Worm (Caenorhabditis elegans) whole organism, L1 larva: ENCODE data around the gene eri-3.
A peak's percentile ranks its signal among the peaks of the same experiment; 100 is the strongest.

ENCODE experiments used
- aly-2 ChIP-seq: fragments of 150-350 bp; optimal IDR thresholded peaks from 2 replicates; lab custom pipeline; 2014; ENCODE audit warnings: missing biosample characterization, missing genetic modification characterization
- ama-1 ChIP-seq: fragments of 150-350 bp; optimal IDR thresholded peaks from 2 replicates; lab custom pipeline; 2014
- elt-2 ChIP-seq: sonication (generic microtip); optimal IDR thresholded peaks from 2 replicates; lab custom pipeline; 2016; ENCODE audit warnings: missing genetic modification characterization, mild to moderate bottlenecking, inconsistent platforms, missing compliant biosample characterization, missing genetic modification reagents
- hlh-4 ChIP-seq: sonication (generic microtip); optimal IDR thresholded peaks from 2 replicates; lab custom pipeline; 2016; ENCODE audit warnings: mild to moderate bottlenecking, missing genetic modification characterization, missing compliant biosample characterization
- hpl-2 ChIP-seq: fragments of 150-350 bp; optimal IDR thresholded peaks from 2 replicates; lab custom pipeline; 2014; ENCODE audit warnings: missing biosample characterization, missing genetic modification reagents, missing genetic modification characterization
- irx-1 ChIP-seq: sonication (generic microtip); optimal IDR thresholded peaks from 2 replicates; lab custom pipeline; 2016; ENCODE audit warnings: missing genetic modification characterization, missing compliant biosample characterization
- mdl-1 ChIP-seq, 2 experiments: fragments of 150-350 bp; optimal IDR thresholded peaks; 2 replicates each; lab custom pipeline; 2014 to 2017; ENCODE audit warnings: missing biosample characterization in 2 of 2, missing genetic modification characterization in 2 of 2, inconsistent platforms in 1 of 2
- nhr-76 ChIP-seq: sonication (generic microtip); optimal IDR thresholded peaks from 2 replicates; lab custom pipeline; 2017; ENCODE audit warnings: missing biosample characterization, missing genetic modification characterization
- nhr-90 ChIP-seq: sonication (generic microtip); optimal IDR thresholded peaks from 2 replicates; lab custom pipeline; 2016; ENCODE audit warnings: mild to moderate bottlenecking, missing genetic modification characterization, missing compliant biosample characterization; ENCODE audit not compliant: poor library complexity
- pax-3 ChIP-seq: fragments of 200-800 bp; sonication (Bioruptor generic); optimal IDR thresholded peaks from 2 replicates; lab custom pipeline; 2018; ENCODE audit warnings: mild to moderate bottlenecking, missing genetic modification characterization, moderate library complexity, missing compliant biosample characterization
- pqm-1 ChIP-seq: sonication (generic microtip); optimal IDR thresholded peaks from 3 replicates; lab custom pipeline; 2017; ENCODE audit warnings: missing biosample characterization, missing genetic modification characterization

- TF ChIP-seq hpl-2 (GFP tag; lab: Kevin White, UChicago) (no peak), aly-2 (tag; lab: Kevin White, UChicago) (no peak), pqm-1 (tag; lab: Kevin White, UChicago) (no peak), ama-1 (lab: Kevin White, UChicago) (no peak), pax-3 (no peak), mdl-1 (tag; optimal IDR thresholded peaks at IDR 0.05; lab: Kevin White, UChicago) (no peak), irx-1 (tag; lab: Kevin White, UChicago) (no peak), nhr-76 (tag; lab: Kevin White, UChicago) (no peak), elt-2 (tag; lab: Kevin White, UChicago) (peak; percentile 58), hlh-4 (tag; lab: Kevin White, UChicago) (no peak), nhr-90 (tag; lab: Kevin White, UChicago) (no peak)
These were observed 48.8 kb downstream of the eri-3 start, which contains the start of gene dlhd-1 for ce11 chrII:1172080-1172575.
